Worm (Caenorhabditis elegans) whole organism, late embryonic: Measurements from ENCODE around the gene let-754.

ENCODE experiments used
- C08G9.2 ChIP-seq: sonication (generic microtip); optimal IDR thresholded peaks from 2 replicates; lab custom pipeline; 2016; ENCODE audit warnings: mild to moderate bottlenecking, missing genetic modification characterization, moderate library complexity, missing compliant biosample characterization
- C38D4.7 ChIP-seq: fragments of 200-800 bp; sonication (Bioruptor generic); optimal IDR thresholded peaks from 2 replicates; lab custom pipeline; 2018; ENCODE audit warnings: mild to moderate bottlenecking, missing genetic modification characterization, moderate library complexity, missing compliant biosample characterization
- T23F11.4 ChIP-seq: fragments of 200-800 bp; sonication (Bioruptor generic); optimal IDR thresholded peaks from 2 replicates; lab custom pipeline; 2018; ENCODE audit warnings: mild to moderate bottlenecking, missing genetic modification characterization, missing compliant biosample characterization
- Y22D7AL.16 ChIP-seq: sonication (generic microtip); optimal IDR thresholded peaks from 2 replicates; lab custom pipeline; 2016; ENCODE audit warnings: missing genetic modification characterization, missing compliant biosample characterization
- ama-1 ChIP-seq: fragments of 150-350 bp; optimal IDR thresholded peaks from 2 replicates; lab custom pipeline; 2014
- ceh-18 ChIP-seq: sonication (generic microtip); optimal IDR thresholded peaks from 2 replicates; lab custom pipeline; 2016; ENCODE audit warnings: missing genetic modification characterization, missing compliant biosample characterization
- ceh-19 ChIP-seq: fragments of 200-800 bp; sonication (Bioruptor generic); optimal IDR thresholded peaks from 2 replicates; lab custom pipeline; 2018; ENCODE audit warnings: mild to moderate bottlenecking, missing genetic modification characterization, missing compliant biosample characterization
- ceh-2 ChIP-seq: sonication (generic microtip); optimal IDR thresholded peaks from 2 replicates; lab custom pipeline; 2016; ENCODE audit warnings: missing genotype, missing genetic modification characterization, missing compliant biosample characterization
- ceh-22 ChIP-seq: sonication (generic microtip); optimal IDR thresholded peaks from 2 replicates; lab custom pipeline; 2017; ENCODE audit warnings: missing biosample characterization, missing genetic modification characterization
- ceh-24 ChIP-seq: sonication (generic microtip); optimal IDR thresholded peaks from 2 replicates; lab custom pipeline; 2016; ENCODE audit warnings: mild to moderate bottlenecking, missing genetic modification characterization, missing compliant biosample characterization
- ceh-34 ChIP-seq: sonication (generic microtip); optimal IDR thresholded peaks from 2 replicates; lab custom pipeline; 2016; ENCODE audit warnings: mild to moderate bottlenecking, missing genetic modification characterization, missing compliant biosample characterization
- ceh-45 ChIP-seq: fragments of 200-800 bp; sonication (Bioruptor generic); IDR thresholded peaks from 2 replicates; pipeline ENCODE4 v1.3.6; 2022; ENCODE audit warnings: missing genetic modification reagents, missing genetic modification characterization, missing compliant biosample characterization
- ceh-48 ChIP-seq: sonication (generic microtip); optimal IDR thresholded peaks from 2 replicates; lab custom pipeline; 2016; ENCODE audit warnings: missing genetic modification characterization, inconsistent platforms, missing compliant biosample characterization
- ceh-6 ChIP-seq: fragments of 200-800 bp; sonication (Bioruptor generic); optimal IDR thresholded peaks from 2 replicates; lab custom pipeline; 2018; ENCODE audit warnings: mild to moderate bottlenecking, missing genetic modification characterization, missing compliant biosample characterization
- ceh-9 ChIP-seq: sonication (generic microtip); optimal IDR thresholded peaks from 2 replicates; lab custom pipeline; 2016; ENCODE audit warnings: mild to moderate bottlenecking, missing genetic modification characterization, inconsistent platforms, missing compliant biosample characterization
- che-1 ChIP-seq: sonication (generic microtip); optimal IDR thresholded peaks from 2 replicates; lab custom pipeline; 2016; ENCODE audit warnings: mild to moderate bottlenecking, missing genetic modification characterization, missing compliant biosample characterization
- dmd-4 ChIP-seq: sonication (generic microtip); optimal IDR thresholded peaks from 2 replicates; lab custom pipeline; 2016; ENCODE audit warnings: borderline replicate concordance, missing genetic modification characterization, missing compliant biosample characterization
- elt-2 ChIP-seq: sonication (generic microtip); optimal IDR thresholded peaks from 2 replicates; lab custom pipeline; 2016; ENCODE audit warnings: missing genetic modification reagents, missing genetic modification characterization, missing compliant biosample characterization
- ets-4 ChIP-seq: sonication (generic microtip); optimal IDR thresholded peaks from 2 replicates; lab custom pipeline; 2016; ENCODE audit warnings: missing genetic modification characterization, missing compliant biosample characterization
- fax-1 ChIP-seq: sonication (generic microtip); optimal IDR thresholded peaks from 2 replicates; lab custom pipeline; 2016; ENCODE audit warnings: missing genotype, missing genetic modification characterization, missing compliant biosample characterization
- fkh-10 ChIP-seq: fragments of 150-350 bp; optimal IDR thresholded peaks from 2 replicates; lab custom pipeline; 2014; ENCODE audit warnings: missing biosample characterization, missing genetic modification reagents, missing genetic modification characterization
- gmeb-2 ChIP-seq: sonication (generic microtip); optimal IDR thresholded peaks from 2 replicates; lab custom pipeline; 2016; ENCODE audit warnings: missing genetic modification characterization, inconsistent platforms, missing compliant biosample characterization
- hlh-13 ChIP-seq: fragments of 200-800 bp; sonication (Bioruptor generic); optimal IDR thresholded peaks from 2 replicates; lab custom pipeline; 2018; ENCODE audit warnings: mild to moderate bottlenecking, missing genetic modification characterization, missing compliant biosample characterization
- hlh-15 ChIP-seq: sonication (generic microtip); optimal IDR thresholded peaks from 2 replicates; lab custom pipeline; 2016; ENCODE audit warnings: missing genetic modification characterization, missing compliant biosample characterization
- hlh-30 ChIP-seq: sonication (generic microtip); optimal IDR thresholded peaks from 2 replicates; lab custom pipeline; 2017; ENCODE audit warnings: antibody characterized with exemption, missing genetic modification characterization, missing compliant biosample characterization; ENCODE audit not compliant: insufficient read depth
- lim-6 ChIP-seq: sonication (generic microtip); optimal IDR thresholded peaks from 2 replicates; lab custom pipeline; 2016; ENCODE audit warnings: missing genetic modification characterization, missing compliant biosample characterization
- mec-3 ChIP-seq: sonication (generic microtip); optimal IDR thresholded peaks from 2 replicates; lab custom pipeline; 2016; ENCODE audit warnings: borderline replicate concordance, missing genetic modification characterization, missing compliant biosample characterization
- nfya-1 ChIP-seq: sonication (generic microtip); optimal IDR thresholded peaks from 2 replicates; lab custom pipeline; 2017; ENCODE audit warnings: missing genetic modification characterization, mild to moderate bottlenecking, missing compliant biosample characterization, antibody characterized with exemption, moderate library complexity
- nhr-232 ChIP-seq: sonication (generic microtip); optimal IDR thresholded peaks from 2 replicates; lab custom pipeline; 2016; ENCODE audit warnings: missing genetic modification characterization, missing compliant biosample characterization
- pag-3 ChIP-seq: sonication (generic microtip); optimal IDR thresholded peaks from 2 replicates; lab custom pipeline; 2016; ENCODE audit warnings: missing compliant biosample characterization, missing genetic modification characterization, borderline replicate concordance
- pha-2 ChIP-seq: sonication (generic microtip); optimal IDR thresholded peaks from 2 replicates; lab custom pipeline; 2017; ENCODE audit warnings: mild to moderate bottlenecking, missing genetic modification characterization, missing compliant biosample characterization
- pqm-1 ChIP-seq: sonication (generic microtip); optimal IDR thresholded peaks from 2 replicates; lab custom pipeline; 2016; ENCODE audit warnings: missing genetic modification characterization, missing compliant biosample characterization
- pros-1 ChIP-seq: fragments of 150-350 bp; optimal IDR thresholded peaks from 2 replicates; lab custom pipeline; 2014; ENCODE audit warnings: missing biosample characterization, missing genetic modification reagents, missing genetic modification characterization
- sox-2 ChIP-seq: fragments of 200-800 bp; sonication (Bioruptor generic); IDR thresholded peaks from 2 replicates; pipeline ENCODE4 v1.3.6; 2022; ENCODE audit warnings: missing genetic modification reagents, missing genetic modification characterization, missing compliant biosample characterization
- syd-9 ChIP-seq: sonication (generic microtip); optimal IDR thresholded peaks from 2 replicates; lab custom pipeline; 2016; ENCODE audit warnings: mild to moderate bottlenecking, missing genetic modification characterization, moderate library complexity, missing compliant biosample characterization
- unc-3 ChIP-seq, 2 experiments: fragments of 200-800 bp in 1 of 2; sonication (Bioruptor generic) in 1 of 2; sonication (generic microtip) in 1 of 2; conservative IDR thresholded peaks in 1 of 2; optimal IDR thresholded peaks in 1 of 2; 2 replicates each; pipeline versions ENCODE4 v1.3.6 to Lab custom; 2016 to 2022; ENCODE audit warnings: missing compliant biosample characterization in 2 of 2, missing genetic modification characterization in 2 of 2, missing genetic modification reagents in 1 of 2
- unc-55 ChIP-seq: sonication (generic microtip); optimal IDR thresholded peaks from 2 replicates; lab custom pipeline; 2017; ENCODE audit warnings: missing biosample characterization, missing genetic modification reagents, missing genetic modification characterization
- unc-86 ChIP-seq: sonication (generic microtip); optimal IDR thresholded peaks from 2 replicates; lab custom pipeline; 2016; ENCODE audit warnings: missing genetic modification characterization, missing compliant biosample characterization
- zip-5 ChIP-seq: sonication (generic microtip); optimal IDR thresholded peaks from 2 replicates; lab custom pipeline; 2016; ENCODE audit warnings: missing genetic modification characterization, missing compliant biosample characterization
- ztf-16 ChIP-seq: sonication (generic microtip); optimal IDR thresholded peaks from 2 replicates; lab custom pipeline; 2017; ENCODE audit warnings: missing genetic modification characterization, missing compliant biosample characterization

Gene let-754

DNA sequence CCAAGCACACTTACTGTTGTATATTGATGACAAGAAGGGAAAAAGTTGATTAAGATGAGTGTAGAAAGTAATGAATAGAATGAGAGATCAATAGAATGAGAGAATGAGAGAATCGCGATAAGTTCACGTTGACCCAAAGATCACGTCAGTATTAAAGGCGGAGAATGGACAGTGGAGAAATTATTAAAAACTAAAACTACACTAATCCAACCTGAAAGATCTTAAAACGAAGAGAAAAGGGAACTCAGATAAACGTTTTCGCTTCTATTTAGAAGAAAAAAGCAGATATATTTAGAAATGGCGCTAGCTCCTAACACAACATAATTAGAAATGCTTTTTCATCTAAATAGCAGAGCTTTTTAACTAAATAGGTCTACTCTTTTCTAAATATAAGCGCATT, at the start of gene let-754:
Gene let-754, minus strand, starts transcription at position 101 of the 400 bp plus-strand sequence.
- TF ChIP-seq fax-1 (tag; lab: Kevin White, UChicago): no peak
- TF ChIP-seq unc-86: no peak
- TF ChIP-seq che-1 (tag; lab: Kevin White, UChicago): no peak
- TF ChIP-seq ceh-2 (tag; lab: Kevin White, UChicago): no peak
- no peak for TF ChIP-seq pha-2
- no peak for TF ChIP-seq ceh-9 (tag; lab: Kevin White, UChicago)
- no peak for TF ChIP-seq T23F11.4 (GFP tag; lab: Kevin White, UChicago)
- no peak for TF ChIP-seq ceh-22 (tag; lab: Kevin White, UChicago)
- TF ChIP-seq pqm-1 (tag; lab: Kevin White, UChicago): no peak
- TF ChIP-seq C08G9.2 (tag; lab: Kevin White, UChicago): no peak
- TF ChIP-seq ceh-34 (tag; lab: Kevin White, UChicago): no peak
- TF ChIP-seq zip-5 (tag; lab: Kevin White, UChicago): no peak
- TF ChIP-seq dmd-4 (tag; lab: Kevin White, UChicago): no peak
- TF ChIP-seq nfya-1 (tag; lab: Kevin White, UChicago): no peak
- TF ChIP-seq fkh-10: no peak
- TF ChIP-seq ama-1: no peak
- no peak for TF ChIP-seq ceh-48
- TF ChIP-seq syd-9 (tag; lab: Kevin White, UChicago): no peak

DNA sequence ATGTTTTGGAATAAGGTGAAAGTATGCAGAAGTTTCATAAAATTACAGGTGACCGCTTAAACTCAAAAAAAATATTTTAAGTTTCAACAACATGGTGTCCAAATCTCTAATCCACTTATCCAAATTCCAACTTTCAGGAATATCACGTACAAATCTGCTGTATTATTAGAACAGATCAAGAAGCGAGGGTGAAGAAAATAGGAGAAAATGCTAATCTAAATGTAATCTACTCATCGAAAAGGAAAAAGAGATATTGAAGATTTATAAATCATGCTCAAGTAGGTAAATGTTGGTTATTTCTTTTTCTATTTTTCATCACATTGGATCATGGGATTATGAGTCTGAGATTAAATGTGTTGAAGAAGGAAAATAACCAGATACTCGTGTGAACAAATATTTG, 48.4 kb upstream of the let-754 start:
- TF ChIP-seq pag-3 (tag; lab: Kevin White, UChicago): no peak
- TF ChIP-seq ceh-34 (tag; lab: Kevin White, UChicago): no peak
- TF ChIP-seq ceh-48: no peak
- TF ChIP-seq C08G9.2 (tag; lab: Kevin White, UChicago): no peak
- TF ChIP-seq syd-9 (tag; lab: Kevin White, UChicago): no peak
- TF ChIP-seq hlh-13 (GFP tag; lab: Kevin White, UChicago): no peak
- TF ChIP-seq ceh-6 (GFP tag; lab: Kevin White, UChicago): no peak
- TF ChIP-seq hlh-30 (tag; lab: Kevin White, UChicago): no peak
- TF ChIP-seq ceh-2 (tag; lab: Kevin White, UChicago): no peak
- TF ChIP-seq unc-3 (GFP tag; conservative IDR thresholded peaks at IDR 0.05; lab: Robert Waterston, UW): no peak
- TF ChIP-seq unc-3 (tag; optimal IDR thresholded peaks at IDR 0.05; lab: Kevin White, UChicago): no peak
- TF ChIP-seq C38D4.7 (GFP tag; lab: Kevin White, UChicago): no peak

- TF ChIP-seq fkh-10 (no peak), ceh-2 (tag; lab: Kevin White, UChicago) (no peak), hlh-13 (GFP tag; lab: Kevin White, UChicago) (no peak), Y22D7AL.16 (tag; lab: Kevin White, UChicago) (no peak), pros-1 (tag; lab: Kevin White, UChicago) (no peak), ceh-19 (GFP tag; lab: Kevin White, UChicago) (no peak), ceh-24 (no peak), mec-3 (no peak)
These were observed 44.4 kb upstream of the let-754 start for ce11 chrIII:7997447-7998046.

DNA sequence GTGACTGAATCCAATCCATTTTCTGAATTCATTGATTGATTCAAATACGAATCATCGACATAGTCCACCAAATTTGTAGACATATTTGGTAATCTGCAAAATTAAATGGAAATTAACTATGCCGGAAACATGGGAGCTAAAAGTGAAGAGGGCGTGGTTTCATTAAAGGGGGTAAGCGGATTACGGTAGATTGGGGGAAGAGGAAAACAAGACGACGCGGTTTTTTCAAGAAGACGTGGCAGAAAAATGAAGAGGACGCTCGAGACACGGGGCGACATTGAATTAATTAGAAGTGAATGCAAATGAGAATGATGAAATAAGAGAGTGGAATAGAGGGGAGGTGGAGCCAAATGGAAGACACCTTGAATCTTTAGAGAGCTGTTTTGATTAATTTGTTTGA, 43.2 kb upstream of the let-754 start, which contains the start of gene npr-17:
Gene npr-17, minus strand, starts transcription at position 101 of the 400 bp plus-strand sequence.
- TF ChIP-seq C38D4.7 (GFP tag; lab: Kevin White, UChicago): no peak
- no peak for TF ChIP-seq fax-1 (tag; lab: Kevin White, UChicago)
- TF ChIP-seq lim-6 (tag; lab: Kevin White, UChicago): no peak
- no peak for TF ChIP-seq nhr-232 (tag; lab: Kevin White, UChicago)
- TF ChIP-seq ama-1: no peak
- TF ChIP-seq elt-2 (tag; lab: Kevin White, UChicago): no peak
- TF ChIP-seq ets-4 (tag; lab: Kevin White, UChicago): no peak
- TF ChIP-seq unc-55 (GFP tag; lab: Kevin White, UChicago): no peak
- no peak for TF ChIP-seq nfya-1 (tag; lab: Kevin White, UChicago)
- no peak for TF ChIP-seq ztf-16 (tag; lab: Kevin White, UChicago)
- no peak for TF ChIP-seq ceh-45 (GFP tag; lab: Robert Waterston, UW)
- no peak for TF ChIP-seq pqm-1 (tag; lab: Kevin White, UChicago)
- no peak for TF ChIP-seq hlh-15 (tag; lab: Kevin White, UChicago)
- TF ChIP-seq ceh-18 (tag; lab: Kevin White, UChicago): no peak
- TF ChIP-seq che-1 (tag; lab: Kevin White, UChicago): no peak
- TF ChIP-seq sox-2 (GFP tag; lab: Robert Waterston, UW): no peak
- no peak for TF ChIP-seq gmeb-2 (tag; lab: Kevin White, UChicago)
